Worm (Caenorhabditis elegans) whole organism, L1 larva: ENCODE data around the gene twk-7.

Experiments used
- aha-1 ChIP-seq: fragments of 150-350 bp; optimal IDR thresholded peaks from 2 replicates; lab custom pipeline; 2014; ENCODE audit warnings: missing biosample characterization, missing genetic modification characterization
- aly-2 ChIP-seq: fragments of 150-350 bp; optimal IDR thresholded peaks from 2 replicates; lab custom pipeline; 2014; ENCODE audit warnings: missing biosample characterization, missing genetic modification characterization
- ceh-90 ChIP-seq: sonication (generic microtip); optimal IDR thresholded peaks from 2 replicates; lab custom pipeline; 2016; ENCODE audit warnings: missing genetic modification characterization, missing compliant biosample characterization
- mdl-1 ChIP-seq, 2 experiments: fragments of 150-350 bp; optimal IDR thresholded peaks; 2 replicates each; lab custom pipeline; 2014 to 2017; ENCODE audit warnings: missing biosample characterization in 2 of 2, missing genetic modification characterization in 2 of 2, inconsistent platforms in 1 of 2
- nhr-11 ChIP-seq: fragments of 150-350 bp; optimal IDR thresholded peaks from 2 replicates; lab custom pipeline; 2014; ENCODE audit warnings: missing biosample characterization, missing genetic modification characterization
- xbp-1 ChIP-seq: sonication (generic microtip); optimal IDR thresholded peaks from 2 replicates; lab custom pipeline; 2016; ENCODE audit warnings: missing genetic modification characterization, missing compliant biosample characterization
- ztf-4 ChIP-seq: fragments of 150-350 bp; optimal IDR thresholded peaks from 2 replicates; lab custom pipeline; 2014; ENCODE audit warnings: missing biosample characterization, missing genetic modification characterization

DNA sequence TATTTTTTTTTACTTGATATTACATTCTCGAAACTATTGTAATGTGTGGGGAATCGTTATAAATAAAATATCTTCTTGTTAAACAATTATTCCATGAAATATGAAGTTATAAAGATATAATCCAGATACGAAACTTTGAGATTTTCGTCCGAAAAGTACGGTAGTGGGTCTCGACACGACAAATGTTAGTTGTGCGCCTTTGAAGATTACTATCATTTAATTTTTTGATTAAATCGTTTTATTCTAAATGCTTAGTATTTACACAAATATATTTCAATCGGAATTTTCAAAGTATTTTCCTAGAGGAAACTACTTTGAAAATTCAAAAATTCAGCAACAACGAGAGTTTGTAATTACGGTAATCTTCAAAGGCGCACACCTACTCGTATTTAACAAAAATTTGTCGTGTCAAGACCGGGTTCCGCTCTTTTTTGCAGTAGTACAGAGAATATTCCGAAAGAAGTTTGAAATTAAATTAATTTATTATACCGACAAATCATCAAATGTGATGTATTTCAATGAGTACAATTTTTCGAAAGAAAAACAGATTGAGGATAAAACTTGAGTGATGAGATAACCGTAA is 8.7 kb upstream of the twk-7 start:
- TF ChIP-seq ztf-4 (tag; lab: Kevin White, UChicago) (no peak), nhr-11 (tag; lab: Kevin White, UChicago) (no peak), aha-1 (no peak), ceh-90 (tag; lab: Kevin White, UChicago) (no peak), mdl-1 (tag; optimal IDR thresholded peaks at IDR 0.05; lab: Kevin White, UChicago) (no peak), aly-2 (tag; lab: Kevin White, UChicago) (no peak), xbp-1 (tag; lab: Kevin White, UChicago) (no peak)
